Worm (Caenorhabditis elegans) whole organism, L2 larva: ENCODE data around the gene F46B3.15.

Experiments used
- alr-1 ChIP-seq: fragments of 150-350 bp; optimal IDR thresholded peaks from 2 replicates; lab custom pipeline; 2014; ENCODE audit warnings: missing biosample characterization, missing genetic modification characterization
- ceh-16 ChIP-seq: fragments of 150-350 bp; optimal IDR thresholded peaks from 2 replicates; lab custom pipeline; 2014; ENCODE audit warnings: missing biosample characterization, missing genetic modification characterization
- egl-27 ChIP-seq: sonication (generic microtip); optimal IDR thresholded peaks from 3 replicates; lab custom pipeline; 2017; ENCODE audit warnings: missing biosample characterization, missing genetic modification reagents, missing genetic modification characterization
- fos-1 ChIP-seq: fragments of 150-350 bp; optimal IDR thresholded peaks from 2 replicates; lab custom pipeline; 2014; ENCODE audit warnings: missing biosample characterization, missing genetic modification characterization
- mab-5 ChIP-seq: fragments of 150-350 bp; optimal IDR thresholded peaks from 2 replicates; lab custom pipeline; 2014; ENCODE audit warnings: missing biosample characterization, missing genetic modification characterization
- ztf-4 ChIP-seq: fragments of 150-350 bp; optimal IDR thresholded peaks from 2 replicates; lab custom pipeline; 2014; ENCODE audit warnings: missing biosample characterization, missing genetic modification characterization

ce11 chrV:20604606-20605155 is 28.8 kb downstream of the F46B3.15 start, which contains the start of gene ttr-57:
- TF ChIP-seq alr-1 (tag; lab: Kevin White, UChicago) (no peak), egl-27 (tag; lab: Kevin White, UChicago) (no peak), mab-5 (no peak), ztf-4 (tag; lab: Kevin White, UChicago) (no peak), fos-1 (tag; lab: Kevin White, UChicago) (no peak), ceh-16 (tag; lab: Kevin White, UChicago) (no peak)
